Worm (Caenorhabditis elegans) whole organism, L4/young adult: ENCODE measurements around the gene C17C3.5.

ENCODE experiments used
- W03F9.2 ChIP-seq: fragments of 150-350 bp; optimal IDR thresholded peaks from 2 replicates; lab custom pipeline; 2014; ENCODE audit warnings: missing biosample characterization, missing genetic modification characterization
- dao-5 ChIP-seq: sonication (generic microtip); optimal IDR thresholded peaks from 2 replicates; lab custom pipeline; 2016; ENCODE audit warnings: missing genotype, missing genetic modification characterization, moderate library complexity, missing compliant biosample characterization
- him-1 ChIP-seq: sonication (generic microtip); optimal IDR thresholded peaks from 2 replicates; lab custom pipeline; 2016; ENCODE audit warnings: missing genotype, missing genetic modification reagents, missing genetic modification characterization, missing compliant biosample characterization

- TF ChIP-seq him-1 (tag; lab: Kevin White, UChicago) (no peak), dao-5 (tag; lab: Kevin White, UChicago) (no peak), W03F9.2 (tag; lab: Kevin White, UChicago) (peak; percentile 32)
These were observed 47.9 kb downstream of the C17C3.5 start, which contains the start of gene C17G10.10 for ce11 chrII:5599326-5600044.
